Fruit fly (Drosophila melanogaster) whole organism, embryonic: ENCODE results near the gene SMC1.

Experiments
- Aef1 ChIP-seq: fragments of 200-800 bp; sonication (Bioruptor generic); IDR thresholded peaks from 3 replicates; pipeline ENCODE4 v1.3.6; 2022; ENCODE audit warnings: missing biosample characterization, missing genetic modification characterization
- CG10209 ChIP-seq: fragments of 200-800 bp; sonication (Bioruptor generic); optimal IDR thresholded peaks from 3 replicates; lab custom pipeline; 2017; ENCODE audit warnings: missing biosample characterization, mild to moderate bottlenecking, missing genetic modification characterization, missing genetic modification reagents
- CG10543 ChIP-seq: fragments of 200-800 bp; sonication (Bioruptor generic); optimal IDR thresholded peaks from 3 replicates; lab custom pipeline; 2017; ENCODE audit warnings: missing biosample characterization, mild to moderate bottlenecking, missing genetic modification characterization, moderate library complexity
- CG12769 ChIP-seq: fragments of 200-800 bp; sonication (Bioruptor generic); optimal IDR thresholded peaks from 2 replicates; lab custom pipeline; 2019; ENCODE audit warnings: missing biosample characterization, mild to moderate bottlenecking, missing genetic modification characterization, moderate library complexity
- CG13123 ChIP-seq: fragments of 200-800 bp; sonication (Bioruptor generic); optimal IDR thresholded peaks from 2 replicates; lab custom pipeline; 2016; ENCODE audit warnings: missing biosample characterization, missing genetic modification characterization
- CG14965 ChIP-seq: fragments of 200-800 bp; sonication (Bioruptor generic); optimal IDR thresholded peaks from 2 replicates; lab custom pipeline; 2016; ENCODE audit warnings: missing biosample characterization, missing genetic modification characterization, borderline replicate concordance
- CG17829 ChIP-seq: fragments of 200-800 bp; optimal IDR thresholded peaks from 2 replicates; lab custom pipeline; 2019; ENCODE audit warnings: missing biosample characterization, mild to moderate bottlenecking, missing genetic modification characterization, moderate library complexity
- CG1832 ChIP-seq: fragments of 200-800 bp; sonication (Bioruptor generic); optimal IDR thresholded peaks from 2 replicates; lab custom pipeline; 2017; ENCODE audit warnings: missing biosample characterization, mild to moderate bottlenecking, missing genetic modification characterization, inconsistent platforms
- CG18619 ChIP-seq: fragments of 200-800 bp; sonication (Bioruptor generic); optimal IDR thresholded peaks from 3 replicates; lab custom pipeline; 2017; ENCODE audit warnings: missing biosample characterization, mild to moderate bottlenecking, missing genetic modification characterization
- CG18764 ChIP-seq: fragments of 200-800 bp; sonication (Bioruptor generic); optimal IDR thresholded peaks from 3 replicates; lab custom pipeline; 2016; ENCODE audit warnings: missing biosample characterization, missing genetic modification characterization
- CG2116 ChIP-seq: fragments of 200-800 bp; sonication (Bioruptor generic); optimal IDR thresholded peaks from 3 replicates; lab custom pipeline; 2018; ENCODE audit warnings: missing biosample characterization, mild to moderate bottlenecking, missing genetic modification characterization
- CG31441 ChIP-seq: fragments of 200-800 bp; sonication (Bioruptor generic); IDR thresholded peaks from 2 replicates; pipeline ENCODE4 v1.3.6; 2022; ENCODE audit warnings: missing biosample characterization, missing genetic modification characterization
- CG33557 ChIP-seq: fragments of 200-800 bp; sonication (Bioruptor generic); optimal IDR thresholded peaks from 2 replicates; lab custom pipeline; 2019; ENCODE audit warnings: missing biosample characterization, mild to moderate bottlenecking, missing genetic modification characterization, moderate library complexity
- CG8478 ChIP-seq: fragments of >200 bp; optimal IDR thresholded peaks from 2 replicates; lab custom pipeline; 2018
- Dp ChIP-seq: fragments of 200-800 bp; sonication (Bioruptor generic); optimal IDR thresholded peaks from 2 replicates; lab custom pipeline; 2018; ENCODE audit warnings: missing biosample characterization, mild to moderate bottlenecking, missing genetic modification characterization, moderate library complexity
- HHEX ChIP-seq: fragments of 200-800 bp; sonication (Bioruptor generic); optimal IDR thresholded peaks from 3 replicates; lab custom pipeline; 2017; ENCODE audit warnings: missing biosample characterization, mild to moderate bottlenecking, missing genetic modification characterization, missing genetic modification reagents
- Kr ChIP-seq: fragments of 200-800 bp; sonication (Bioruptor generic); optimal IDR thresholded peaks from 2 replicates; lab custom pipeline; 2017; ENCODE audit warnings: missing biosample characterization, mild to moderate bottlenecking, missing genetic modification characterization
- MBD-R2 ChIP-seq: fragments of 200-800 bp; sonication (Bioruptor generic); IDR thresholded peaks from 2 replicates; pipeline ENCODE4 v1.3.6; 2022; ENCODE audit warnings: missing biosample characterization, missing genetic modification characterization
- Oli ChIP-seq: fragments of 200-800 bp; sonication (Bioruptor generic); optimal IDR thresholded peaks from 2 replicates; lab custom pipeline; 2018; ENCODE audit warnings: missing biosample characterization, mild to moderate bottlenecking, missing genetic modification characterization, moderate library complexity
- Sox100B ChIP-seq: fragments of 200-800 bp; sonication (Bioruptor generic); optimal IDR thresholded peaks from 3 replicates; lab custom pipeline; 2018; ENCODE audit warnings: missing biosample characterization, mild to moderate bottlenecking, missing genetic modification characterization
- Sox102F ChIP-seq: fragments of 200-800 bp; sonication (Bioruptor generic); optimal IDR thresholded peaks from 2 replicates; lab custom pipeline; 2018; ENCODE audit warnings: missing biosample characterization, mild to moderate bottlenecking, missing genetic modification characterization, moderate library complexity
- Sry-β ChIP-seq: fragments of 200-800 bp; sonication (Bioruptor generic); optimal IDR thresholded peaks from 2 replicates; lab custom pipeline; 2018; ENCODE audit warnings: missing biosample characterization, mild to moderate bottlenecking, missing genetic modification characterization, moderate library complexity
- Sry-δ ChIP-seq: fragments of 200-800 bp; sonication (Bioruptor generic); optimal IDR thresholded peaks from 2 replicates; lab custom pipeline; 2016; ENCODE audit warnings: missing biosample characterization, missing genetic modification characterization
- Taf1 ChIP-seq: fragments of 200-800 bp; sonication (Bioruptor generic); IDR thresholded peaks from 2 replicates; pipeline ENCODE4 v1.3.6; 2022; ENCODE audit warnings: missing biosample characterization, missing genetic modification characterization
- amos ChIP-seq: fragments of 200-800 bp; sonication (Bioruptor generic); IDR thresholded peaks from 2 replicates; pipeline ENCODE4 v1.3.6; 2022; ENCODE audit warnings: missing biosample characterization, missing genetic modification characterization; ENCODE audit not compliant: partially characterized antibody
- bcd ChIP-seq: fragments of 200-800 bp; sonication (Bioruptor generic); optimal IDR thresholded peaks from 2 replicates; lab custom pipeline; 2017; ENCODE audit warnings: missing biosample characterization, mild to moderate bottlenecking, missing genetic modification characterization
- cad ChIP-seq: fragments of >200 bp; optimal IDR thresholded peaks from 2 replicates; lab custom pipeline; 2017; ENCODE audit warnings: missing biosample characterization, missing genetic modification characterization
- disco-r ChIP-seq: fragments of 200-800 bp; sonication (Bioruptor generic); optimal IDR thresholded peaks from 2 replicates; lab custom pipeline; 2016; ENCODE audit warnings: missing biosample characterization, missing genetic modification characterization
- dmrt99B ChIP-seq: fragments of 200-800 bp; sonication (Bioruptor generic); optimal IDR thresholded peaks from 2 replicates; lab custom pipeline; 2018; ENCODE audit warnings: missing biosample characterization, mild to moderate bottlenecking, missing genetic modification characterization, moderate library complexity
- dpn ChIP-seq, 2 experiments: fragments of 200-800 bp; sonication (Bioruptor generic); optimal IDR thresholded peaks; 3 replicates each; lab custom pipeline; 2016; ENCODE audit warnings: missing biosample characterization in 2 of 2, missing genetic modification characterization in 2 of 2
- fd64A ChIP-seq: fragments of 200-800 bp; sonication (Bioruptor generic); optimal IDR thresholded peaks from 3 replicates; lab custom pipeline; 2018; ENCODE audit warnings: missing biosample characterization, mild to moderate bottlenecking, missing genetic modification characterization
- fd96Cb ChIP-seq: fragments of 200-800 bp; sonication (Bioruptor generic); optimal IDR thresholded peaks from 2 replicates; lab custom pipeline; 2018; ENCODE audit warnings: missing biosample characterization, mild to moderate bottlenecking, missing genetic modification characterization, moderate library complexity
- ham ChIP-seq: fragments of 200-800 bp; sonication (Bioruptor generic); IDR thresholded peaks from 2 replicates; pipeline ENCODE4 v1.3.6; 2022; ENCODE audit warnings: missing biosample characterization, missing genetic modification characterization
- insv ChIP-seq, 2 experiments: fragments of 200-800 bp; sonication (Bioruptor generic); optimal IDR thresholded peaks; 3 replicates each; lab custom pipeline; 2016 to 2018; ENCODE audit warnings: missing biosample characterization in 2 of 2, missing genetic modification characterization in 2 of 2
- inv ChIP-seq: fragments of 200-800 bp; sonication (Bioruptor generic); IDR thresholded peaks from 2 replicates; pipeline ENCODE4 v1.3.6; 2022; ENCODE audit warnings: missing biosample characterization, missing genetic modification characterization; ENCODE audit not compliant: partially characterized antibody
- mirr ChIP-seq: fragments of 200-800 bp; sonication (Bioruptor generic); optimal IDR thresholded peaks from 3 replicates; lab custom pipeline; 2018; ENCODE audit warnings: missing biosample characterization, mild to moderate bottlenecking, missing genetic modification characterization
- nerfin-2 ChIP-seq: fragments of 200-800 bp; sonication (Bioruptor generic); IDR thresholded peaks from 2 replicates; pipeline ENCODE4 v1.3.6; 2022; ENCODE audit warnings: missing biosample characterization, missing genetic modification characterization; ENCODE audit not compliant: partially characterized antibody
- onecut ChIP-seq: fragments of 200-800 bp; sonication (Bioruptor generic); IDR thresholded peaks from 2 replicates; pipeline ENCODE4 v1.3.6; 2022; ENCODE audit warnings: missing biosample characterization, missing genetic modification characterization
- pb ChIP-seq: fragments of 200-800 bp; sonication (Bioruptor generic); optimal IDR thresholded peaks from 3 replicates; lab custom pipeline; 2016; ENCODE audit warnings: missing biosample characterization, missing genetic modification characterization
- pho ChIP-seq: fragments of 200-800 bp; sonication (Bioruptor generic); optimal IDR thresholded peaks from 2 replicates; lab custom pipeline; 2016; ENCODE audit warnings: missing biosample characterization, missing genetic modification characterization
- salm ChIP-seq: fragments of 200-800 bp; sonication (Bioruptor generic); optimal IDR thresholded peaks from 2 replicates; lab custom pipeline; 2018; ENCODE audit warnings: missing biosample characterization, mild to moderate bottlenecking, missing genetic modification characterization
- sc ChIP-seq, 3 experiments: fragments of >200 bp in 2 of 3; fragments of 200-800 bp in 1 of 3; sonication (Bioruptor generic) in 1 of 3; optimal IDR thresholded peaks; 2 replicates in 2 of 3; 3 replicates in 1 of 3; lab custom pipeline; 2017; ENCODE audit warnings: mild to moderate bottlenecking in 1 of 3, missing biosample characterization in 1 of 3, missing genetic modification characterization in 1 of 3, missing genetic modification reagents in 1 of 3
- sim ChIP-seq: fragments of 200-800 bp; sonication (Bioruptor generic); IDR thresholded peaks from 2 replicates; pipeline ENCODE4 v1.3.6; 2022; ENCODE audit warnings: missing biosample characterization, missing genetic modification characterization
- slou ChIP-seq: fragments of 200-800 bp; sonication (Bioruptor generic); optimal IDR thresholded peaks from 3 replicates; lab custom pipeline; 2016; ENCODE audit warnings: missing biosample characterization, missing genetic modification characterization
- tin ChIP-seq: fragments of 200-800 bp; sonication (Bioruptor generic); optimal IDR thresholded peaks from 3 replicates; lab custom pipeline; 2016; ENCODE audit warnings: missing biosample characterization, missing genetic modification characterization
- tll ChIP-seq, 2 experiments: fragments of 200-800 bp in 1 of 2; fragments of >200 bp in 1 of 2; sonication (Bioruptor generic) in 1 of 2; optimal IDR thresholded peaks; 2 replicates each; lab custom pipeline; 2017 to 2019; ENCODE audit warnings: missing biosample characterization in 2 of 2, missing genetic modification characterization in 2 of 2, mild to moderate bottlenecking in 1 of 2, moderate library complexity in 1 of 2
- ttk ChIP-seq: fragments of 200-800 bp; sonication (Bioruptor generic); IDR thresholded peaks from 2 replicates; pipeline ENCODE4 v2.1.2; 2022; ENCODE audit warnings: missing biosample characterization, missing genetic modification characterization
- tx ChIP-seq: fragments of 200-800 bp; sonication (Bioruptor generic); optimal IDR thresholded peaks from 2 replicates; lab custom pipeline; 2016; ENCODE audit warnings: missing biosample characterization, missing genetic modification characterization
- vnd ChIP-seq: fragments of 200-800 bp; sonication (Bioruptor generic); IDR thresholded peaks from 3 replicates; pipeline ENCODE4 v1.3.6; 2022; ENCODE audit warnings: missing biosample characterization, missing genetic modification characterization; ENCODE audit not compliant: partially characterized antibody
- zf30C ChIP-seq: fragments of 200-800 bp; sonication (Bioruptor generic); optimal IDR thresholded peaks from 3 replicates; lab custom pipeline; 2018; ENCODE audit warnings: missing biosample characterization, mild to moderate bottlenecking, missing genetic modification characterization

Gene SMC1

DNA sequence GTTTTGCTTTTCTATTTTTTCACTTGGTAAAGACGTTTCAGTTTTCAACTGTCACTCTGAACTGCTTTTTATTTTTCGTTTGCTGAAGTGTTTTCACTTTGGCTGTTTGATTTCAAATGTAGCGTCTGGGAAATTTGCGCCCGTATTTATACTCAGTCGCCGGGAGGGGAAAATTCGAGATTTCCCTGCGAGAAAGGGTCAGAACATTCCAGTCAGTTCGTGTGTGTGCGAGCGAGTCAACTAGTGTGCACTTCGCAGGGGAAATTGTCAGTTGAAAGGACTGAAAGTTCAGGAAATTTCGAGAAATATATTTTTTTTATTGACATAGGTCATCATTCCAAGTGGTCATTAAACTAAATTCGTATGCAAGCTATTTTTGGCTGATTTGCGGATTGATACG is 899 bp upstream of the SMC1 start, which contains the start of gene Hsp68 (continued):
- TF ChIP-seq CG13123, result no peak
- TF ChIP-seq zf30C (GFP tag; lab: Kevin White, UChicago), result peak; percentile 4
- no peak for TF ChIP-seq Sry-β (GFP tag; lab: Kevin White, UChicago)
- peak; percentile 10; the same call in 1 of the 2 replicates for TF ChIP-seq MBD-R2
- TF ChIP-seq disco-r (GFP tag; lab: Kevin White, UChicago), result no peak
- TF ChIP-seq inv (GFP tag; lab: Robert Waterston, UW), result no peak
- no peak for TF ChIP-seq CG8478 (lab: Kevin White, UChicago)
- TF ChIP-seq Aef1 (GFP tag; lab: Robert Waterston, UW), result no peak
- TF ChIP-seq CG10209 (GFP tag; lab: Kevin White, UChicago), result no peak
- TF ChIP-seq vnd (GFP tag; lab: Robert Waterston, UW), result no peak; the same call in 2 of the 3 replicates
- TF ChIP-seq CG2116 (GFP tag; lab: Kevin White, UChicago), result no peak
- no peak for TF ChIP-seq CG14965
- TF ChIP-seq dpn (GFP tag; optimal IDR thresholded peaks at IDR 0.05; lab: Kevin White, UChicago), result no peak
- no peak for TF ChIP-seq ham (GFP tag; lab: Robert Waterston, UW)
- TF ChIP-seq Taf1 (GFP tag; lab: Robert Waterston, UW), result no peak
- no peak for TF ChIP-seq tin (GFP tag; lab: Kevin White, UChicago)
- TF ChIP-seq nerfin-2, result peak; percentile 44; the same call in 1 of the 2 replicates
- no peak for TF ChIP-seq sim (GFP tag; lab: Robert Waterston, UW)
- peak in 1 of 2 experiments; percentile 27 for TF ChIP-seq tll (GFP tag; optimal IDR thresholded peaks at IDR 0.05; lab: Kevin White, UChicago)
- peak; percentile 34 for TF ChIP-seq CG10543 (GFP tag; lab: Kevin White, UChicago)
- no peak for TF ChIP-seq ttk
- TF ChIP-seq fd96Cb (tag; lab: Kevin White, UChicago), result no peak
- no peak for TF ChIP-seq dmrt99B (tag; lab: Kevin White, UChicago)
- no peak for TF ChIP-seq Sry-δ
- peak in 1 of 2 experiments; percentile 84 for TF ChIP-seq insv (GFP tag; optimal IDR thresholded peaks at IDR 0.05; lab: Kevin White, UChicago)
- TF ChIP-seq pb (GFP tag; lab: Kevin White, UChicago), result no peak
- TF ChIP-seq CG18619 (GFP tag; lab: Kevin White, UChicago), result no peak
- TF ChIP-seq Oli (tag; lab: Kevin White, UChicago), result no peak
- no peak for TF ChIP-seq Sox100B (GFP tag; lab: Kevin White, UChicago)
- TF ChIP-seq Dp (GFP tag; lab: Kevin White, UChicago), result peak; percentile 24
- TF ChIP-seq Kr, result no peak
- no peak for TF ChIP-seq salm (tag; lab: Kevin White, UChicago)
- TF ChIP-seq CG31441 (GFP tag; lab: Robert Waterston, UW), result no peak; the same call in 1 of the 2 replicates
- TF ChIP-seq Sox102F (GFP tag; lab: Kevin White, UChicago), result no peak
- TF ChIP-seq tx, result no peak
- TF ChIP-seq CG1832 (GFP tag; lab: Kevin White, UChicago), result peak; percentile 87
- TF ChIP-seq amos (GFP tag; lab: Robert Waterston, UW), result peak; percentile 38; the same call in 1 of the 2 replicates
- no peak for TF ChIP-seq slou
- no peak for TF ChIP-seq sc (optimal IDR thresholded peaks at IDR 0.05; lab: Kevin White, UChicago)
- no peak for TF ChIP-seq sc (GFP tag; optimal IDR thresholded peaks at IDR 0.05; lab: Kevin White, UChicago)
- peak; percentile 15 for TF ChIP-seq CG12769 (tag; lab: Kevin White, UChicago)
- no peak for TF ChIP-seq onecut
- TF ChIP-seq cad (GFP tag; lab: Kevin White, UChicago), result peak; percentile 52
- no peak for TF ChIP-seq bcd (GFP tag; lab: Kevin White, UChicago)
- no peak for TF ChIP-seq fd64A (GFP tag; lab: Kevin White, UChicago)
- peak; percentile 38 for TF ChIP-seq CG17829 (tag; lab: Kevin White, UChicago)
- no peak for TF ChIP-seq pho (GFP tag; lab: Kevin White, UChicago)
- peak; percentile 58 for TF ChIP-seq mirr (GFP tag; lab: Kevin White, UChicago)
- TF ChIP-seq CG18764, result no peak
- TF ChIP-seq HHEX (GFP tag; lab: Kevin White, UChicago), result no peak
- peak; percentile 40 for TF ChIP-seq CG33557 (GFP tag; lab: Kevin White, UChicago)
